Fruit fly (Drosophila melanogaster) whole organism, embryonic: ENCODE data around the gene CG14367.

ENCODE experiments used
- Atf6 ChIP-seq: fragments of 200-800 bp; sonication (Bioruptor generic); IDR thresholded peaks from 2 replicates; pipeline ENCODE4 v1.3.6; 2022; ENCODE audit warnings: missing biosample characterization, missing genetic modification characterization
- CG11398 ChIP-seq: fragments of 200-800 bp; sonication (Bioruptor generic); optimal IDR thresholded peaks from 2 replicates; lab custom pipeline; 2016; ENCODE audit warnings: missing biosample characterization, missing genetic modification characterization
- CG12744 ChIP-seq: fragments of 200-800 bp; sonication (Bioruptor generic); optimal IDR thresholded peaks from 2 replicates; lab custom pipeline; 2016; ENCODE audit warnings: missing biosample characterization, missing genetic modification characterization
- CG12769 ChIP-seq: fragments of 200-800 bp; sonication (Bioruptor generic); optimal IDR thresholded peaks from 2 replicates; lab custom pipeline; 2019; ENCODE audit warnings: missing biosample characterization, mild to moderate bottlenecking, missing genetic modification characterization, moderate library complexity
- CG14710 ChIP-seq: fragments of 200-800 bp; sonication (Bioruptor generic); optimal IDR thresholded peaks from 3 replicates; lab custom pipeline; 2019; ENCODE audit warnings: missing biosample characterization, mild to moderate bottlenecking, missing genetic modification characterization, moderate library complexity
- CG15011 ChIP-seq: fragments of 200-800 bp; sonication (Bioruptor generic); optimal IDR thresholded peaks from 3 replicates; lab custom pipeline; 2018; ENCODE audit warnings: missing biosample characterization, mild to moderate bottlenecking, missing genetic modification characterization
- CG17802 ChIP-seq: fragments of 200-800 bp; sonication (Bioruptor generic); optimal IDR thresholded peaks from 2 replicates; lab custom pipeline; 2018; ENCODE audit warnings: missing biosample characterization, mild to moderate bottlenecking, missing genetic modification characterization, moderate library complexity
- CG2889 ChIP-seq: fragments of 200-800 bp; sonication (Bioruptor generic); IDR thresholded peaks from 3 replicates; pipeline ENCODE4 v1.3.6; 2022; ENCODE audit warnings: missing biosample characterization, missing genetic modification characterization
- CG3163 ChIP-seq: fragments of 200-800 bp; sonication (Bioruptor generic); optimal IDR thresholded peaks from 3 replicates; lab custom pipeline; 2016; ENCODE audit warnings: missing biosample characterization, missing genetic modification characterization
- CG33557 ChIP-seq: fragments of 200-800 bp; sonication (Bioruptor generic); optimal IDR thresholded peaks from 2 replicates; lab custom pipeline; 2019; ENCODE audit warnings: missing biosample characterization, mild to moderate bottlenecking, missing genetic modification characterization, moderate library complexity
- CG4328 ChIP-seq: fragments of 200-800 bp; sonication (Bioruptor generic); optimal IDR thresholded peaks from 3 replicates; lab custom pipeline; 2017; ENCODE audit warnings: missing biosample characterization, missing genetic modification reagents, missing genetic modification characterization
- CG6175 ChIP-seq: fragments of 200-800 bp; sonication (Bioruptor generic); IDR thresholded peaks from 3 replicates; pipeline ENCODE4 v1.3.6; 2022; ENCODE audit warnings: missing biosample characterization, missing genetic modification characterization
- CG7928 ChIP-seq: fragments of 200-800 bp; sonication (Bioruptor generic); optimal IDR thresholded peaks from 2 replicates; lab custom pipeline; 2017; ENCODE audit warnings: missing biosample characterization, mild to moderate bottlenecking, missing genetic modification characterization
- CG8924 ChIP-seq: fragments of 200-800 bp; optimal IDR thresholded peaks from 3 replicates; lab custom pipeline; 2019; ENCODE audit warnings: missing biosample characterization, mild to moderate bottlenecking, missing genetic modification characterization, moderate library complexity
- CG9437 ChIP-seq: fragments of 200-800 bp; sonication (Bioruptor generic); optimal IDR thresholded peaks from 2 replicates; lab custom pipeline; 2018; ENCODE audit warnings: missing biosample characterization, mild to moderate bottlenecking, missing genetic modification characterization
- CG9727 ChIP-seq: fragments of 200-800 bp; sonication (Bioruptor generic); optimal IDR thresholded peaks from 3 replicates; lab custom pipeline; 2017; ENCODE audit warnings: missing biosample characterization, mild to moderate bottlenecking, missing genetic modification characterization
- Chrac-16 ChIP-seq: fragments of 200-800 bp; sonication (Bioruptor generic); optimal IDR thresholded peaks from 3 replicates; lab custom pipeline; 2016; ENCODE audit warnings: missing biosample characterization, missing genetic modification characterization
- D ChIP-seq, 2 experiments: fragments of 200-800 bp in 1 of 2; fragments of >200 bp in 1 of 2; sonication (Bioruptor generic) in 1 of 2; optimal IDR thresholded peaks; 2 replicates in 1 of 2; 3 replicates in 1 of 2; lab custom pipeline; 2017; ENCODE audit warnings: mild to moderate bottlenecking in 1 of 2, missing biosample characterization in 1 of 2, missing genetic modification characterization in 1 of 2, missing genetic modification reagents in 1 of 2
- D19A ChIP-seq: fragments of 200-800 bp; optimal IDR thresholded peaks from 3 replicates; lab custom pipeline; 2019; ENCODE audit warnings: missing biosample characterization, mild to moderate bottlenecking, missing genetic modification characterization, moderate library complexity
- Dad ChIP-seq: fragments of 200-800 bp; sonication (Bioruptor generic); optimal IDR thresholded peaks from 3 replicates; lab custom pipeline; 2016; ENCODE audit warnings: missing biosample characterization, missing genetic modification characterization
- Doc3 ChIP-seq: fragments of 200-800 bp; sonication (Bioruptor generic); IDR thresholded peaks from 3 replicates; pipeline ENCODE4 v1.3.6; 2022; ENCODE audit warnings: missing biosample characterization, missing genetic modification characterization; ENCODE audit not compliant: partially characterized antibody
- GATAe ChIP-seq: fragments of 200-800 bp; sonication (Bioruptor generic); conservative IDR thresholded peaks from 2 replicates; pipeline ENCODE4 v1.3.6; 2022; ENCODE audit warnings: missing biosample characterization, missing genetic modification characterization
- H15 ChIP-seq: fragments of 200-800 bp; sonication (Bioruptor generic); IDR thresholded peaks from 3 replicates; pipeline ENCODE4 v1.3.6; 2022; ENCODE audit warnings: missing biosample characterization, missing genetic modification characterization
- Hey ChIP-seq: fragments of 200-800 bp; sonication (Bioruptor generic); optimal IDR thresholded peaks from 3 replicates; lab custom pipeline; 2018; ENCODE audit warnings: missing biosample characterization, mild to moderate bottlenecking, missing genetic modification characterization
- Lim3 ChIP-seq: fragments of 200-800 bp; sonication (Bioruptor generic); IDR thresholded peaks from 2 replicates; pipeline ENCODE4 v1.3.6; 2022; ENCODE audit warnings: missing biosample characterization, missing genetic modification characterization
- MBD-R2 ChIP-seq: fragments of 200-800 bp; sonication (Bioruptor generic); IDR thresholded peaks from 2 replicates; pipeline ENCODE4 v1.3.6; 2022; ENCODE audit warnings: missing biosample characterization, missing genetic modification characterization
- NFAT ChIP-seq: fragments of 200-800 bp; sonication (Bioruptor generic); IDR thresholded peaks from 2 replicates; pipeline ENCODE4 v1.3.6; 2022; ENCODE audit warnings: missing biosample characterization, missing genetic modification characterization
- Nf-YC ChIP-seq: fragments of 200-800 bp; optimal IDR thresholded peaks from 3 replicates; lab custom pipeline; 2019; ENCODE audit warnings: missing biosample characterization, mild to moderate bottlenecking, missing genetic modification characterization, moderate library complexity
- Oaz ChIP-seq: fragments of 200-800 bp; sonication (Bioruptor generic); IDR thresholded peaks from 2 replicates; pipeline ENCODE4 v1.3.6; 2022; ENCODE audit warnings: missing biosample characterization, missing genetic modification characterization
- Opbp ChIP-seq: fragments of 200-800 bp; sonication (Bioruptor generic); IDR thresholded peaks from 3 replicates; pipeline ENCODE4 v1.3.6; 2022; ENCODE audit warnings: missing biosample characterization, missing genetic modification characterization; ENCODE audit not compliant: partially characterized antibody
- Side ChIP-seq: fragments of 200-800 bp; sonication (Bioruptor generic); optimal IDR thresholded peaks from 2 replicates; lab custom pipeline; 2016; ENCODE audit warnings: missing biosample characterization, missing genetic modification characterization
- Sox100B ChIP-seq: fragments of 200-800 bp; sonication (Bioruptor generic); optimal IDR thresholded peaks from 3 replicates; lab custom pipeline; 2018; ENCODE audit warnings: missing biosample characterization, mild to moderate bottlenecking, missing genetic modification characterization
- Stat92E ChIP-seq, 3 experiments: fragments of >200 bp in 2 of 3; fragments of 200-800 bp in 1 of 3; sonication (Bioruptor generic) in 1 of 3; optimal IDR thresholded peaks; 2 replicates each; lab custom pipeline; 2017 to 2019; ENCODE audit warnings: missing biosample characterization in 3 of 3, missing genetic modification characterization in 3 of 3, mild to moderate bottlenecking in 1 of 3, moderate library complexity in 1 of 3
- Taf1 ChIP-seq: fragments of 200-800 bp; sonication (Bioruptor generic); IDR thresholded peaks from 2 replicates; pipeline ENCODE4 v1.3.6; 2022; ENCODE audit warnings: missing biosample characterization, missing genetic modification characterization
- Tbp ChIP-seq: fragments of >200 bp; optimal IDR thresholded peaks from 2 replicates; lab custom pipeline; 2018; ENCODE audit warnings: missing biosample characterization, missing genetic modification characterization
- btn ChIP-seq: fragments of 200-800 bp; sonication (Bioruptor generic); optimal IDR thresholded peaks from 2 replicates; lab custom pipeline; 2016; ENCODE audit warnings: missing biosample characterization, missing genetic modification characterization
- dan ChIP-seq: fragments of 200-800 bp; sonication (Bioruptor generic); IDR thresholded peaks from 2 replicates; pipeline ENCODE4 v1.3.6; 2022; ENCODE audit warnings: missing biosample characterization, missing genetic modification characterization
- gcm ChIP-seq: fragments of 200-800 bp; sonication (Bioruptor generic); optimal IDR thresholded peaks from 2 replicates; lab custom pipeline; 2019; ENCODE audit warnings: missing biosample characterization, mild to moderate bottlenecking, missing genetic modification characterization, moderate library complexity
- kay ChIP-seq: fragments of 200-800 bp; sonication (Bioruptor generic); optimal IDR thresholded peaks from 2 replicates; lab custom pipeline; 2016; ENCODE audit warnings: missing biosample characterization, missing genetic modification characterization
- lilli ChIP-seq: fragments of 200-800 bp; sonication (Bioruptor generic); optimal IDR thresholded peaks from 3 replicates; lab custom pipeline; 2016; ENCODE audit warnings: missing biosample characterization, missing genetic modification characterization
- nerfin-1 ChIP-seq: fragments of 200-800 bp; sonication (Bioruptor generic); optimal IDR thresholded peaks from 3 replicates; lab custom pipeline; 2019; ENCODE audit warnings: missing biosample characterization, mild to moderate bottlenecking, missing genetic modification characterization, moderate library complexity
- onecut ChIP-seq: fragments of 200-800 bp; sonication (Bioruptor generic); IDR thresholded peaks from 2 replicates; pipeline ENCODE4 v1.3.6; 2022; ENCODE audit warnings: missing biosample characterization, missing genetic modification characterization
- pho ChIP-seq: fragments of 200-800 bp; sonication (Bioruptor generic); optimal IDR thresholded peaks from 2 replicates; lab custom pipeline; 2016; ENCODE audit warnings: missing biosample characterization, missing genetic modification characterization
- prd ChIP-seq, 3 experiments: fragments of >200 bp in 2 of 3; fragments of 200-800 bp in 1 of 3; sonication (Bioruptor generic) in 1 of 3; optimal IDR thresholded peaks in 2 of 3; IDR thresholded peaks in 1 of 3; 2 replicates in 2 of 3; 3 replicates in 1 of 3; pipeline versions ENCODE4 v1.3.6 to Lab custom; 2017 to 2022; ENCODE audit warnings: missing biosample characterization in 1 of 3, missing genetic modification characterization in 1 of 3
- run ChIP-seq: fragments of 200-800 bp; sonication (Bioruptor generic); optimal IDR thresholded peaks from 3 replicates; lab custom pipeline; 2018; ENCODE audit warnings: missing biosample characterization, mild to moderate bottlenecking, missing genetic modification characterization
- sens ChIP-seq: fragments of 200-800 bp; sonication (Bioruptor generic); peaks from one replicate; lab custom pipeline; 2016; ENCODE audit warnings: missing biosample characterization, missing genetic modification characterization
- sqz ChIP-seq: fragments of 200-800 bp; sonication (Bioruptor generic); optimal IDR thresholded peaks from 3 replicates; lab custom pipeline; 2018; ENCODE audit warnings: missing biosample characterization, mild to moderate bottlenecking, missing genetic modification characterization
- tx ChIP-seq: fragments of 200-800 bp; sonication (Bioruptor generic); optimal IDR thresholded peaks from 2 replicates; lab custom pipeline; 2016; ENCODE audit warnings: missing biosample characterization, missing genetic modification characterization
- wek ChIP-seq: fragments of 200-800 bp; sonication (Bioruptor generic); optimal IDR thresholded peaks from 3 replicates; lab custom pipeline; 2018; ENCODE audit warnings: missing biosample characterization, mild to moderate bottlenecking, missing genetic modification characterization, moderate library complexity

CG14367 gene

DNA sequence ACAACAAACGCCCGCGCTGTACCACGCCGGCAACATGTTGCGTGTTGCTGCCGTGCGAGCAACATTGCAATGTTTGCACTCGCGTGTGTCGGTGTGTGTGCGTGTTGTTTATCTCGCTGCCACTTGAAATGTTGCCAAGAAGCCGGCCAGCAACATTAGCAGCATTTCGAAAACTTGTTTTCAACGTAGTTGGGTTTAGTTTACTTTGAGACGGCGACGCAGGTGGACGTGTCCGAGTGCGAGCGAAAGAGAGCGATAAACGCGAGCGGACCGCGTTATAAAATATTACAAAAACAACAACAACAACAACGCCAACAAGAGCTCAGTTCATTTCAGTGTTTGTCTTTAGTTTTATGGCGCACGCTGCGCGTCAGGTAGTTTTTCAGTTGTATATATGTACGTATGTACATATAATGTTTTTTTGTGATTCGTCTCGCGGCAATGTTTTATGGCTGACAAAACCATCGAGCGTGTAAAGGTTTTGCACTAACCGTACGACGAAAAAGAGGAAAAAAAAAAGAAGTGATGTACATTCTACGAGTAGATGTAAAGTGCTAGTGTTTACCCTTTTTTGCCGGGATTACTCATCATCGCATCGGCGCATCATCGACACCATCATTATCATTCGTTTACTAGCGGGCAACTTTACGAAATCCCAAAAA, 21.3 kb downstream of the CG14367 start, which contains the start of gene kmr (continued):
- peak; percentile 73 for TF ChIP-seq wek (GFP tag; lab: Kevin White, UChicago)
- TF ChIP-seq Atf6 = peak; percentile 27; the same call in 1 of the 2 replicates
- TF ChIP-seq Lim3 (GFP tag; lab: Robert Waterston, UW) = no peak
- no peak for TF ChIP-seq prd (optimal IDR thresholded peaks at IDR 0.05; lab: Kevin White, UChicago)
- no peak for TF ChIP-seq prd (GFP tag; IDR thresholded peaks at IDR 0.05; lab: Robert Waterston, UW)
- TF ChIP-seq CG15011 = no peak
- no peak for TF ChIP-seq Oaz
- TF ChIP-seq CG9727 (GFP tag; lab: Kevin White, UChicago) = peak; percentile 3
- TF ChIP-seq CG14710 (tag; lab: Kevin White, UChicago) = no peak
- TF ChIP-seq btn = no peak
- TF ChIP-seq D (optimal IDR thresholded peaks at IDR 0.05; lab: Kevin White, UChicago) = no peak
- TF ChIP-seq D (GFP tag; optimal IDR thresholded peaks at IDR 0.05; lab: Kevin White, UChicago) = peak; percentile 29
- no peak for TF ChIP-seq H15
- no peak for TF ChIP-seq gcm
- no peak for TF ChIP-seq kay
- TF ChIP-seq CG12744 (GFP tag; lab: Kevin White, UChicago) = no peak
- peak; percentile 34; the same call in 1 of the 3 replicates for TF ChIP-seq CG6175 (GFP tag; lab: Robert Waterston, UW)
- TF ChIP-seq Sox100B (GFP tag; lab: Kevin White, UChicago) = no peak
- TF ChIP-seq CG2889 (GFP tag; lab: Robert Waterston, UW) = no peak
- no peak for TF ChIP-seq Tbp (GFP tag; lab: Kevin White, UChicago)
- no peak for TF ChIP-seq CG4328 (GFP tag; lab: Kevin White, UChicago)
- no peak for TF ChIP-seq CG7928 (GFP tag; lab: Kevin White, UChicago)
- no peak for TF ChIP-seq Opbp (GFP tag; lab: Robert Waterston, UW)
- TF ChIP-seq lilli (GFP tag; lab: Kevin White, UChicago) = peak; percentile 28
- TF ChIP-seq CG33557 (GFP tag; lab: Kevin White, UChicago) = no peak
- peak; percentile 14 for TF ChIP-seq D19A
- TF ChIP-seq Stat92E (GFP tag; optimal IDR thresholded peaks at IDR 0.05; lab: Kevin White, UChicago) = peak in 1 of 3 experiments; percentile 70
- TF ChIP-seq MBD-R2 = peak; percentile 14; the same call in 1 of the 2 replicates
- TF ChIP-seq Chrac-16 (GFP tag; lab: Kevin White, UChicago) = no peak
- peak; percentile 13 for TF ChIP-seq CG3163 (GFP tag; lab: Kevin White, UChicago)
- peak; percentile 13 for TF ChIP-seq Hey (tag; lab: Kevin White, UChicago)
- peak; percentile 64 for TF ChIP-seq Nf-YC
- TF ChIP-seq CG11398 (GFP tag; lab: Kevin White, UChicago) = no peak
- peak; percentile 8; the same call in 1 of the 2 replicates for TF ChIP-seq NFAT
- peak; percentile 67 for TF ChIP-seq CG8924 (tag; lab: Kevin White, UChicago)
- TF ChIP-seq GATAe (GFP tag; lab: Robert Waterston, UW) = no peak; the same call in 1 of the 2 replicates
- TF ChIP-seq Dad (GFP tag; lab: Kevin White, UChicago) = peak; percentile 48
- TF ChIP-seq pho (GFP tag; lab: Kevin White, UChicago) = no peak
- TF ChIP-seq CG17802 (tag; lab: Kevin White, UChicago) = no peak
- peak; percentile 49 for TF ChIP-seq Side
- peak; percentile 24 for TF ChIP-seq run (tag; lab: Kevin White, UChicago)
- TF ChIP-seq nerfin-1 (tag; lab: Kevin White, UChicago) = peak; percentile 53
- peak; percentile 68 for TF ChIP-seq sens (GFP tag; lab: Kevin White, UChicago)
- no peak for TF ChIP-seq Doc3 (GFP tag; lab: Robert Waterston, UW)
- no peak for TF ChIP-seq Taf1 (GFP tag; lab: Robert Waterston, UW)
- peak; percentile 54 for TF ChIP-seq CG12769
- no peak for TF ChIP-seq dan (GFP tag; lab: Robert Waterston, UW)
- peak; percentile 77 for TF ChIP-seq sqz (GFP tag; lab: Kevin White, UChicago)
- TF ChIP-seq CG9437 (GFP tag; lab: Kevin White, UChicago) = no peak
- TF ChIP-seq onecut = peak; percentile 52
- no peak for TF ChIP-seq tx (GFP tag; lab: Kevin White, UChicago)
